Worm (Caenorhabditis elegans): ENCODE measurements around the gene hsb-1.

Gene hsb-1

ce11 chrIV:12594574-12594973 lies 27.5 kb upstream of the hsb-1 start (continued):
- TF ChIP-seq ceh-28 (tag; optimal IDR thresholded peaks at IDR 0.05) (no peak), rbr-2 (tag; optimal IDR thresholded peaks at IDR 0.05) (peak; percentile 83), ama-1 (optimal IDR thresholded peaks at IDR 0.05) (no peak), zip-11 (GFP tag; IDR thresholded peaks at IDR 0.05) (no peak), tag-97 (GFP tag; IDR thresholded peaks at IDR 0.05) (no peak), nhr-42 (GFP tag; IDR thresholded peaks at IDR 0.05) (peak; percentile 65; the same call in 1 of the 2 replicates), tra-1 (GFP tag; IDR thresholded peaks at IDR 0.05) (peak; percentile 51; the same call in 1 of the 2 replicates), dmd-6 (GFP tag; IDR thresholded peaks at IDR 0.05) (peak; percentile 79), mes-2 (tag; optimal IDR thresholded peaks at IDR 0.05; ENCODE audit: poor library complexity, severe bottlenecking) (peak; percentile 85), hlh-11 (tag; optimal IDR thresholded peaks at IDR 0.05) (peak; percentile 68), aly-2 (tag; optimal IDR thresholded peaks at IDR 0.05) (no peak), mxl-2 (GFP tag; conservative IDR thresholded peaks at IDR 0.05) (peak; percentile 62), nhr-25 (tag; optimal IDR thresholded peaks at IDR 0.05; ENCODE audit: borderline replicate concordance, insufficient read depth) (no peak), zip-2 (tag; optimal IDR thresholded peaks at IDR 0.05) (no peak), F37D6.2 (tag; optimal IDR thresholded peaks at IDR 0.05) (peak; percentile 47), F49E8.2 (tag; optimal IDR thresholded peaks at IDR 0.05; ENCODE audit: borderline replicate concordance) (peak; percentile 48), duxl-1 (tag; optimal IDR thresholded peaks at IDR 0.05; ENCODE audit: poor library complexity) (peak; percentile 45), T20F7.1 (GFP tag; optimal IDR thresholded peaks at IDR 0.05) (peak; percentile 60), arid-1 (GFP tag; conservative IDR thresholded peaks at IDR 0.05) (peak; percentile 87), ceh-82 (tag; optimal IDR thresholded peaks at IDR 0.05) (no peak), hmg-1.1 (GFP tag; IDR thresholded peaks at IDR 0.05) (peak; percentile 97), sdz-12 (GFP tag; optimal IDR thresholded peaks at IDR 0.05) (peak; percentile 53), lsy-2 (tag; optimal IDR thresholded peaks at IDR 0.05) (no peak), daf-12 (tag; optimal IDR thresholded peaks at IDR 0.05) (no peak), dve-1 (tag; optimal IDR thresholded peaks at IDR 0.05; ENCODE audit: insufficient read depth) (peak; percentile 56), saeg-2 (GFP tag; IDR thresholded peaks at IDR 0.05) (no peak), lin-38 (GFP tag; IDR thresholded peaks at IDR 0.05) (no peak; the same call in 1 of the 2 replicates), madf-9 (GFP tag; conservative IDR thresholded peaks at IDR 0.05) (peak; percentile 77), unc-130 (GFP tag; optimal IDR thresholded peaks at IDR 0.05) (peak; percentile 71), F26F4.8 (GFP tag; conservative IDR thresholded peaks at IDR 0.05) (peak; percentile 79), Y5F2A.4 (GFP tag; optimal IDR thresholded peaks at IDR 0.05) (peak; percentile 28), jun-1 (tag; optimal IDR thresholded peaks at IDR 0.05) (no peak), T26A8.4 (GFP tag; IDR thresholded peaks at IDR 0.05) (peak; percentile 79), lin-39 (tag; optimal IDR thresholded peaks at IDR 0.05) (no peak), madf-5 (GFP tag; IDR thresholded peaks at IDR 0.05) (peak; percentile 54 to 72; a peak in 3 of 4 replicates), mdl-1 (tag; optimal IDR thresholded peaks at IDR 0.05) (peak in 1 of 2 experiments; percentile 80), nhr-237 (tag; optimal IDR thresholded peaks at IDR 0.05) (no peak), zfp-3 (GFP tag; conservative IDR thresholded peaks at IDR 0.05) (no peak), ceh-62 (tag; optimal IDR thresholded peaks at IDR 0.05) (no peak), hif-1 (tag; optimal IDR thresholded peaks at IDR 0.05) (peak; percentile 4 to 86), nhr-28 (tag; optimal IDR thresholded peaks at IDR 0.05) (peak; percentile 34), nhr-11 (tag; optimal IDR thresholded peaks at IDR 0.05) (peak; percentile 22), aha-1 (tag) (peak; percentile 99), hlh-30 (tag; optimal IDR thresholded peaks at IDR 0.05; ENCODE audit: insufficient read depth) (peak; percentile 95), lim-7 (GFP tag; IDR thresholded peaks at IDR 0.05) (peak; percentile 89), Y105C5A.15 (GFP tag; IDR thresholded peaks at IDR 0.05) (peak; percentile 84; the same call in 1 of the 2 replicates), F10B5.3 (tag; optimal IDR thresholded peaks at IDR 0.05) (peak; percentile 35), skn-1 (tag; optimal IDR thresholded peaks at IDR 0.05) (no peak), nhr-76 (tag; optimal IDR thresholded peaks at IDR 0.05) (no peak), nhr-111 (GFP tag; optimal IDR thresholded peaks at IDR 0.05) (peak; percentile 28), daf-19 (GFP tag; conservative IDR thresholded peaks at IDR 0.05) (no peak)

Measured in whole organism, L4 larva.